Fruit fly (Drosophila melanogaster) whole organism, embryonic: Measurements from ENCODE around the gene Ogdh.

Experiments
- CG10321 ChIP-seq: fragments of 200-800 bp; sonication (Bioruptor generic); IDR thresholded peaks from 2 replicates; pipeline ENCODE4 v1.3.6; 2022; ENCODE audit warnings: missing biosample characterization, missing genetic modification characterization
- CG16863 ChIP-seq: fragments of 200-800 bp; sonication (Bioruptor generic); optimal IDR thresholded peaks from 3 replicates; lab custom pipeline; 2016; ENCODE audit warnings: missing biosample characterization, missing genetic modification characterization
- CG31365 ChIP-seq: fragments of 200-800 bp; sonication (Bioruptor generic); optimal IDR thresholded peaks from 2 replicates; lab custom pipeline; 2018; ENCODE audit warnings: missing biosample characterization, mild to moderate bottlenecking, missing genetic modification characterization
- CG3163 ChIP-seq: fragments of 200-800 bp; sonication (Bioruptor generic); optimal IDR thresholded peaks from 3 replicates; lab custom pipeline; 2016; ENCODE audit warnings: missing biosample characterization, missing genetic modification characterization
- CG9797 ChIP-seq: fragments of 200-800 bp; sonication (Bioruptor generic); optimal IDR thresholded peaks from 3 replicates; lab custom pipeline; 2018; ENCODE audit warnings: missing biosample characterization, mild to moderate bottlenecking, missing genetic modification characterization
- Ets65A ChIP-seq: fragments of 200-800 bp; sonication (Bioruptor generic); peaks from one replicate; lab custom pipeline; 2016; ENCODE audit warnings: missing biosample characterization, missing genetic modification characterization
- Gug ChIP-seq: fragments of 200-800 bp; sonication (Bioruptor generic); IDR thresholded peaks from 4 replicates; pipeline ENCODE4 v1.3.6; 2022; ENCODE audit warnings: missing biosample characterization, missing genetic modification characterization
- MBD-R2 ChIP-seq: fragments of 200-800 bp; sonication (Bioruptor generic); IDR thresholded peaks from 2 replicates; pipeline ENCODE4 v1.3.6; 2022; ENCODE audit warnings: missing biosample characterization, missing genetic modification characterization
- MESR4 ChIP-seq: fragments of 200-800 bp; sonication (Bioruptor generic); optimal IDR thresholded peaks from 2 replicates; lab custom pipeline; 2018; ENCODE audit warnings: missing biosample characterization, mild to moderate bottlenecking, missing genetic modification characterization, moderate library complexity
- Usf ChIP-seq: fragments of 200-800 bp; sonication (Bioruptor generic); optimal IDR thresholded peaks from 2 replicates; lab custom pipeline; 2017; ENCODE audit warnings: missing genotype, missing biosample characterization, missing genetic modification characterization
- seq ChIP-seq: fragments of 200-800 bp; sonication (Bioruptor generic); IDR thresholded peaks from 2 replicates; pipeline ENCODE4 v1.3.6; 2022; ENCODE audit warnings: missing biosample characterization, missing genetic modification characterization

dm6 chr3L:16974645-16975151, 20.1 kb downstream of the Ogdh start:
- TF ChIP-seq MBD-R2 (GFP tag; lab: Robert Waterston, UW) (no peak), seq (GFP tag; lab: Robert Waterston, UW) (no peak), CG10321 (0 out of 2 replicates have a peak, but pooled peaks have one; percentile 18), MESR4 (GFP tag; lab: Kevin White, UChicago) (no peak), CG31365 (peak; percentile 2), Ets65A (GFP tag; lab: Kevin White, UChicago) (no peak), Usf (no peak), CG3163 (no peak), CG16863 (GFP tag; lab: Kevin White, UChicago) (no peak), CG9797 (GFP tag; lab: Kevin White, UChicago) (no peak), Gug (GFP tag; lab: Robert Waterston, UW) (no peak)
